Worm (Caenorhabditis elegans): Measurements from ENCODE around the gene ltd-1.

ltd-1 gene

ce11 chrII:8131413-8131966 is 38.9 kb upstream of the ltd-1 start (continued):
- 0 out of 2 replicates have a peak, but pooled peaks have one; percentile 29 for TF ChIP-seq nhr-19 (GFP tag; conservative IDR thresholded peaks at IDR 0.05)
- peak; percentile 32 for TF ChIP-seq mep-1 (tag; optimal IDR thresholded peaks at IDR 0.05)
- TF ChIP-seq nhr-20 (tag; optimal IDR thresholded peaks at IDR 0.05), result peak; percentile 69

ce11 chrII:8130792-8131191 is 38.2 kb upstream of the ltd-1 start:
- TF ChIP-seq lin-15B (tag; optimal IDR thresholded peaks at IDR 0.05) (no peak), skn-1 (tag; optimal IDR thresholded peaks at IDR 0.05) (peak; percentile 24), aly-2 (tag; optimal IDR thresholded peaks at IDR 0.05) (peak; percentile 5), mep-1 (tag; optimal IDR thresholded peaks at IDR 0.05) (peak; percentile 8), tlp-1 (tag; optimal IDR thresholded peaks at IDR 0.05) (no peak), blmp-1 (tag; optimal IDR thresholded peaks at IDR 0.05) (peak; percentile 21), lin-14 (GFP tag; optimal IDR thresholded peaks at IDR 0.05) (peak; percentile 33)

ce11 chrII:8129495-8130010 is 37.0 kb upstream of the ltd-1 start, which contains the start of gene ulp-4:
Gene ulp-4, plus strand, starts transcription at chrII:8129960.
- TF ChIP-seq lsy-2 (tag; optimal IDR thresholded peaks at IDR 0.05), result peak; percentile 49 to 52
- TF ChIP-seq blmp-1 (tag; optimal IDR thresholded peaks at IDR 0.05), result peak; percentile 26
- TF ChIP-seq ztf-4 (tag; optimal IDR thresholded peaks at IDR 0.05), result no peak
- no peak for TF ChIP-seq skn-1 (tag; optimal IDR thresholded peaks at IDR 0.05)
- no peak for TF ChIP-seq zip-4 (GFP tag; optimal IDR thresholded peaks at IDR 0.05)
- peak; percentile 1 for TF ChIP-seq nhr-47 (tag; optimal IDR thresholded peaks at IDR 0.05)
- no peak for TF ChIP-seq nhr-28 (tag; optimal IDR thresholded peaks at IDR 0.05)
- TF ChIP-seq nhr-71 (tag; optimal IDR thresholded peaks at IDR 0.05), result peak; percentile 71
- TF ChIP-seq rnt-1 (tag; optimal IDR thresholded peaks at IDR 0.05), result peak; percentile 64
- peak; percentile 3 for TF ChIP-seq snu-23 (GFP tag; optimal IDR thresholded peaks at IDR 0.05)
- peak; percentile 49 for TF ChIP-seq nhr-19 (GFP tag; conservative IDR thresholded peaks at IDR 0.05)
- TF ChIP-seq xbp-1 (tag; optimal IDR thresholded peaks at IDR 0.05), result peak; percentile 3
- peak; percentile 34 for TF ChIP-seq mep-1 (tag; optimal IDR thresholded peaks at IDR 0.05)
- TF ChIP-seq lir-3 (tag; optimal IDR thresholded peaks at IDR 0.05; ENCODE audit: poor library complexity), result peak; percentile 3
- TF ChIP-seq nhr-85 (tag), result peak; percentile 82
- peak; percentile 63 for TF ChIP-seq lin-14 (GFP tag; optimal IDR thresholded peaks at IDR 0.05)
- no peak for TF ChIP-seq nhr-90 (tag; optimal IDR thresholded peaks at IDR 0.05; ENCODE audit: poor library complexity)
- TF ChIP-seq nhr-20 (tag; optimal IDR thresholded peaks at IDR 0.05), result peak; percentile 29
- no peak for TF ChIP-seq nhr-237 (tag; optimal IDR thresholded peaks at IDR 0.05)
- peak; percentile 57 for TF ChIP-seq lin-39 (tag; optimal IDR thresholded peaks at IDR 0.05)
- TF ChIP-seq zag-1 (tag; optimal IDR thresholded peaks at IDR 0.05), result no peak

- TF ChIP-seq dpl-1 (GFP tag; optimal IDR thresholded peaks at IDR 0.05), result peak in 2 of 3 experiments; percentile 6 to 19
- TF ChIP-seq lin-13 (GFP tag; optimal IDR thresholded peaks at IDR 0.05), result peak; percentile 18
- TF ChIP-seq efl-1 (optimal IDR thresholded peaks at IDR 0.05), result no peak
- peak in 1 of 2 experiments; percentile 95 for TF ChIP-seq efl-1 (GFP tag; optimal IDR thresholded peaks at IDR 0.05 in 1 of 2)
- no peak for TF ChIP-seq fkh-4 (tag; optimal IDR thresholded peaks at IDR 0.05; ENCODE audit: borderline replicate concordance)
Observed at ce11 chrII:8129040-8129387, 36.5 kb upstream of the ltd-1 start.

- TF ChIP-seq lin-35 (GFP tag; optimal IDR thresholded peaks at IDR 0.05) (peak; percentile 19 to 75), Y116A8C.19 (tag; optimal IDR thresholded peaks at IDR 0.05; ENCODE audit: borderline replicate concordance) (no peak), nhr-28 (tag; optimal IDR thresholded peaks at IDR 0.05) (no peak), pqm-1 (tag; optimal IDR thresholded peaks at IDR 0.05) (no peak), efl-3 (GFP tag; optimal IDR thresholded peaks at IDR 0.05) (no peak), lin-15B (tag; optimal IDR thresholded peaks at IDR 0.05) (peak; percentile 14), irx-1 (tag; optimal IDR thresholded peaks at IDR 0.05) (peak; percentile 30), ets-5 (GFP tag; IDR thresholded peaks at IDR 0.05) (no peak), unc-86 (tag; optimal IDR thresholded peaks at IDR 0.05) (peak; percentile 3), elt-3 (tag; optimal IDR thresholded peaks at IDR 0.05) (peak in 5 of 6 experiments; percentile 9 to 77 (median 50)), jun-1 (tag; optimal IDR thresholded peaks at IDR 0.05) (no peak), egl-27 (tag; optimal IDR thresholded peaks at IDR 0.05) (no peak), mdl-1 (tag; optimal IDR thresholded peaks at IDR 0.05) (peak in 1 of 2 experiments; percentile 80), lsy-2 (tag; optimal IDR thresholded peaks at IDR 0.05) (peak; percentile 69 to 76), fkh-4 (tag; optimal IDR thresholded peaks at IDR 0.05; ENCODE audit: borderline replicate concordance) (no peak), tbx-2 (tag; optimal IDR thresholded peaks at IDR 0.05) (peak; percentile 50), tlp-1 (tag; optimal IDR thresholded peaks at IDR 0.05) (no peak), ceh-88 (GFP tag; IDR thresholded peaks at IDR 0.05) (no peak; the same call in 1 of the 2 replicates)
Observed at ce11 chrII:8128273-8129039, 35.9 kb upstream of the ltd-1 start.

Measured in whole organism, L1 larva.